Fruit fly (Drosophila melanogaster): ENCODE results near the gene mRpL55.

The mRpL55 gene

DNA sequence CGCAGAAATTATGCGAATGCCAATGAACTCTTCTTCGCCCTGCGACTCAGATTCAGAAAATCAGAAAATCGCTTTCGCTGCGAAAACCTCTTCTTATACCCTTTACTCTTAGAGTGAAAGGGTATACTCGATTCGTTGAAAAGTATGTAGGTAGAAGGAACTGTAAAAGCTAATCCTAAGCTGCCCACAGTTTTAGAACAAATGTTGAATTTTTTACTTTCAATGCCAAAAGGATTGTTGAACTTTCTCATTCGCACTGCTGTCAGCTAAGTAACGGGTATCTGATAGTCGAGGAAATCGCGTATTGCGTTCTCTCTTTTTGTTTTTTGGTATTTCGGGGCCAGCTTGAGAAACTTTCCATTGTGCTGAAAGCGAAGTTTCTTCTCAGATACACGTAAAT is 19.1 kb upstream of the mRpL55 start:
- TF ChIP-seq Mio (GFP tag; optimal IDR thresholded peaks at IDR 0.05) (no peak), ey (GFP tag; optimal IDR thresholded peaks at IDR 0.05) (peak; percentile 48), Myc (optimal IDR thresholded peaks at IDR 0.05) (no peak), h (GFP tag; optimal IDR thresholded peaks at IDR 0.05) (peak; percentile 31), Hnf4 (GFP tag; optimal IDR thresholded peaks at IDR 0.05) (peak; percentile 25), jim (GFP tag; optimal IDR thresholded peaks at IDR 0.05) (no peak), rgr (GFP tag; optimal IDR thresholded peaks at IDR 0.05) (peak; percentile 39), OdsH (GFP tag; optimal IDR thresholded peaks at IDR 0.05) (peak; percentile 25), dsf (GFP tag; optimal IDR thresholded peaks at IDR 0.05; ENCODE audit: borderline replicate concordance) (no peak), br (GFP tag; optimal IDR thresholded peaks at IDR 0.05) (peak; percentile 57), foxo (GFP tag; optimal IDR thresholded peaks at IDR 0.05) (peak in 1 of 2 experiments; percentile 48), HLH106 (tag; optimal IDR thresholded peaks at IDR 0.05) (peak; percentile 13), fru (GFP tag; optimal IDR thresholded peaks at IDR 0.05) (peak; percentile 53), woc (GFP tag; optimal IDR thresholded peaks at IDR 0.05) (peak; percentile 12)

DNA sequence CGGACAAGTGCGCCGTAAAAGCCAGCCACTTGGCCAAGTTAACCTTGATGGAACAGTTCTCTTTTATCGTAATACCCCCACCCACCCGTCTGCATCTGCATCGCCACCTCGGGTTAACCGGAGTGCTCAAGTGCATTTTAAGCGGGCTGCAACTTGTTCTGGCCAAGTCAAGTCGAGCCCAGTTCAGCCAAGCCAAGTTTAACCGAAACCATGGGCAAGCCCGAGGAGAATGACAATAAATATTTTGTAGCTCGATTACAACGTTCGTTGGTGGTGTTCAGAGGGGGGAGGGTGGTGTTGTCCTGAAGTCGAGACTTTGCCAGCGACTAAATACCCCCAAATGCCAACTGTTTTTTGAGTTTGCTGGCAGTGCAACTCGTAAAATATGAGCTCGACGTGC is 17.7 kb upstream of the mRpL55 start:
- TF ChIP-seq OdsH (GFP tag; optimal IDR thresholded peaks at IDR 0.05): no peak
- no peak for TF ChIP-seq sv (GFP tag; optimal IDR thresholded peaks at IDR 0.05)
- TF ChIP-seq dmrt93B (GFP tag; optimal IDR thresholded peaks at IDR 0.05): no peak

DNA sequence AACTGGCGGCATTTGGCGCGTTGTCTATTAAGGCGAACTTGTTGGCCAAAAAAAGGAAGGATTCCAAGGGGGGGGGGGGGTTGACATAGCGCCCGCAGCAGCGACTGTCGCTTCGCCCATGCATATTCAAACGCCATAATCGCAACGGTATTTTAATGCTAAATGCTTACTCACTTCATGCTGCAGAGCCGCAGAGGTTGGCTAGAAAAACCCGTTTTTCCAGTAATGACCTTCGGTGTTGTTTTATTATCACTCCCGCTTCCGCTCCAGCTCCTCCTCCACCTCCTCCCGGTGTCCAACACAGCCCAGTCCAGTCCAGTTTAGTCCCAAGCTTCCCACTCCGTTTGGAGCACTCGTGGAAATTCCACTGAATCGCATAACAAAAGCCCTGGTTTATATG is 16.5 kb upstream of the mRpL55 start:
- TF ChIP-seq h (GFP tag; optimal IDR thresholded peaks at IDR 0.05): no peak
- TF ChIP-seq Jra (GFP tag; optimal IDR thresholded peaks at IDR 0.05): no peak

DNA sequence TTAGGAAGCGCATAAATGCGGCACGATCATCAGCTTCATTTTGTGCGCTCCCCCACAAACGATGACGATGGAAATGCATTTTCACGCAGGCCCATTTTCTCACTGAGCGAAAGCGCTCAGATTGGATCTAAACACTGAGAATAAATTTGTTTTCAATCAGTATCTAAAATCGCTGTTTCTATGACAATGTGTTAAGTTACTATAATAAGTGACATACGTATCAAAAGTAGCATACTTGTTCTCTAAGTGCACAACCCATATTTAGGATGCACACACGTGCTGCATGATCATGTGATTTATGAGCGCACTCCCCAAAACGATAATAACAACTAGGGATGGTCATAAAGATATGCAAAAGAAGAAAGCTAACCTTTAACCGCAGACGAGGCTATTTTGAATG is 13.4 kb upstream of the mRpL55 start:
- no peak for TF ChIP-seq OdsH (GFP tag; optimal IDR thresholded peaks at IDR 0.05)
- TF ChIP-seq Sp1 (GFP tag; optimal IDR thresholded peaks at IDR 0.05): no peak
- no peak for TF ChIP-seq Hnf4 (GFP tag; optimal IDR thresholded peaks at IDR 0.05)
- no peak for TF ChIP-seq jim (GFP tag; optimal IDR thresholded peaks at IDR 0.05)
- no peak for TF ChIP-seq dmrt93B (GFP tag; optimal IDR thresholded peaks at IDR 0.05)
- TF ChIP-seq ey (GFP tag; optimal IDR thresholded peaks at IDR 0.05): no peak
- no peak for TF ChIP-seq CG9705 (GFP tag; optimal IDR thresholded peaks at IDR 0.05)

DNA sequence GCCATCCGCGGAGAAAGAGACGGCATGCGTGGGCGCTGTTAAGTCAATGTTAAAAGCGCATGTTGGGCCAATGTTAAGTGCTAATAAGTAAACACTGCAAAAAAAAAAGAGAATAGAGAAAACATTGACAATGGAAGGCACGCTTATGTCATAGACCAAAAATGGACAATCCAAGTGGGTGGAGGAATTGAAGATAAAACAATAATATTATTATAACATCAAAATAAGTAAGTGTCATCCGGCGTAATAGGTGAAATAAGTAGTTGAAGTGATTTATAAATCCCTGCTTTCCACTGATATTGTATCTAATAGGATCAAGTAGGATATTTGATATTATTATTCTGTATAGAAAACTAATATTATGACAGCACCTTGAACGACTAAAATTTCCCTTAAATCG is 12.4 kb upstream of the mRpL55 start:
- TF ChIP-seq CG9705 (GFP tag; optimal IDR thresholded peaks at IDR 0.05) (no peak), Vsx2 (GFP tag; optimal IDR thresholded peaks at IDR 0.05; ENCODE audit: partially characterized antibody) (no peak), h (GFP tag; optimal IDR thresholded peaks at IDR 0.05) (no peak), Hr78 (GFP tag; optimal IDR thresholded peaks at IDR 0.05) (no peak), dsf (GFP tag; optimal IDR thresholded peaks at IDR 0.05; ENCODE audit: borderline replicate concordance) (no peak), Abd-B (GFP tag; optimal IDR thresholded peaks at IDR 0.05) (no peak), sage (GFP tag; optimal IDR thresholded peaks at IDR 0.05) (no peak), tai (GFP tag; optimal IDR thresholded peaks at IDR 0.05) (no peak), sv (GFP tag; optimal IDR thresholded peaks at IDR 0.05) (no peak), Jra (GFP tag; optimal IDR thresholded peaks at IDR 0.05) (no peak), Hr83 (GFP tag; optimal IDR thresholded peaks at IDR 0.05; ENCODE audit: poor library complexity, severe bottlenecking) (no peak), HLH106 (tag; optimal IDR thresholded peaks at IDR 0.05) (no peak), woc (GFP tag; optimal IDR thresholded peaks at IDR 0.05) (no peak), br (GFP tag; optimal IDR thresholded peaks at IDR 0.05) (no peak)

DNA sequence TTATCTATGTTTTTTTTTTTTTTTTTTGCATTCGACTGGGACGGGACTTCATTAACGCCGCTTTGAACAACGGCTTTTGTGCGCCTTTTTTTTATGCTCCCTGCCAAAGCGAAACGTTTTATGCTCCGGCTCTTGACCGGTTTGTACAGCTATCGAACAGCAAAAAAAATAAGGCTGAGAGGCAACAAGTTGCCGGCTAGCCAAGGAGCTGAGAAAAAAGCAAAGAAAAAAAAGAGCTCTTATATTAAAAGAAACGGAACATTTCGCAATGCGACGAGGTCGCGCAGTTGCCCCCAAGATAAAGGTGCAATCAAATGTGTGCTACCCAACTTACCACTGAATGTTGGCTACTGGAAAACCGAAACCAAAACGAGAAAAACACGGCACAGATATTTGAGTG is 11.7 kb upstream of the mRpL55 start:
- TF ChIP-seq rgr (GFP tag; optimal IDR thresholded peaks at IDR 0.05) (no peak), Hr83 (GFP tag; optimal IDR thresholded peaks at IDR 0.05; ENCODE audit: poor library complexity, severe bottlenecking) (no peak), Sp1 (GFP tag; optimal IDR thresholded peaks at IDR 0.05) (no peak), OdsH (GFP tag; optimal IDR thresholded peaks at IDR 0.05) (no peak), Dif (GFP tag; optimal IDR thresholded peaks at IDR 0.05; ENCODE audit: partially characterized antibody) (no peak), psq (GFP tag; optimal IDR thresholded peaks at IDR 0.05) (no peak), GATAd (GFP tag; optimal IDR thresholded peaks at IDR 0.05) (no peak), Hnf4 (GFP tag; optimal IDR thresholded peaks at IDR 0.05) (no peak), lola (GFP tag; optimal IDR thresholded peaks at IDR 0.05) (no peak), pan (optimal IDR thresholded peaks at IDR 0.05) (no peak), sage (GFP tag; optimal IDR thresholded peaks at IDR 0.05) (no peak), jim (GFP tag; optimal IDR thresholded peaks at IDR 0.05) (no peak), N (GFP tag; optimal IDR thresholded peaks at IDR 0.05) (no peak), Vsx2 (GFP tag; optimal IDR thresholded peaks at IDR 0.05; ENCODE audit: partially characterized antibody) (no peak), CG32264 (GFP tag; optimal IDR thresholded peaks at IDR 0.05) (no peak), tai (GFP tag; optimal IDR thresholded peaks at IDR 0.05) (no peak)
